Fruit fly (Drosophila melanogaster) whole organism, embryonic: ENCODE measurements around the gene kraken.

Experiments used
- CG10565 ChIP-seq: fragments of 200-800 bp; sonication (Bioruptor generic); optimal IDR thresholded peaks from 3 replicates; lab custom pipeline; 2016; ENCODE audit warnings: missing biosample characterization, mild to moderate bottlenecking, missing genetic modification characterization
- CG2199 ChIP-seq: fragments of 200-800 bp; sonication (Bioruptor generic); IDR thresholded peaks from 3 replicates; pipeline ENCODE4 v1.3.6; 2022; ENCODE audit warnings: missing biosample characterization, missing genetic modification characterization
- CG3163 ChIP-seq: fragments of 200-800 bp; sonication (Bioruptor generic); optimal IDR thresholded peaks from 3 replicates; lab custom pipeline; 2016; ENCODE audit warnings: missing biosample characterization, missing genetic modification characterization
- CG9215 ChIP-seq: fragments of 200-800 bp; sonication (Bioruptor generic); IDR thresholded peaks from 2 replicates; pipeline ENCODE4 v1.3.6; 2022; ENCODE audit warnings: missing biosample characterization, missing genetic modification characterization
- crp ChIP-seq, 2 experiments: fragments of 200-800 bp; sonication (Bioruptor generic); optimal IDR thresholded peaks; 2 replicates in 1 of 2; 3 replicates in 1 of 2; lab custom pipeline; 2017; ENCODE audit warnings: missing biosample characterization in 2 of 2, missing genetic modification characterization in 2 of 2, mild to moderate bottlenecking in 1 of 2, moderate library complexity in 1 of 2
- fd64A ChIP-seq: fragments of 200-800 bp; sonication (Bioruptor generic); optimal IDR thresholded peaks from 3 replicates; lab custom pipeline; 2018; ENCODE audit warnings: missing biosample characterization, mild to moderate bottlenecking, missing genetic modification characterization
- fru ChIP-seq: fragments of >200 bp; optimal IDR thresholded peaks from 2 replicates; lab custom pipeline; 2017
- run ChIP-seq: fragments of 200-800 bp; sonication (Bioruptor generic); optimal IDR thresholded peaks from 3 replicates; lab custom pipeline; 2018; ENCODE audit warnings: missing biosample characterization, mild to moderate bottlenecking, missing genetic modification characterization

dm6 chr2L:870749-871418 is 18.3 kb downstream of the kraken start:
- peak; percentile 61 for TF ChIP-seq CG9215
- TF ChIP-seq run (tag; lab: Kevin White, UChicago): no peak
- no peak for TF ChIP-seq CG10565 (GFP tag; lab: Kevin White, UChicago)
- peak in 1 of 2 experiments; percentile 13 for TF ChIP-seq crp (GFP tag; optimal IDR thresholded peaks at IDR 0.05; lab: Kevin White, UChicago)
- TF ChIP-seq fd64A: no peak
- peak; percentile 50 for TF ChIP-seq CG3163 (GFP tag; lab: Kevin White, UChicago)
- TF ChIP-seq fru (lab: Kevin White, UChicago): no peak
- TF ChIP-seq CG2199 (GFP tag; lab: Robert Waterston, UW): peak; percentile 42; the same call in 1 of the 3 replicates
